Fruit fly (Drosophila melanogaster): ENCODE measurements around the gene CAH16.
A peak's percentile ranks its signal among the peaks of the same experiment; 100 is the strongest.

CAH16 gene

DNA sequence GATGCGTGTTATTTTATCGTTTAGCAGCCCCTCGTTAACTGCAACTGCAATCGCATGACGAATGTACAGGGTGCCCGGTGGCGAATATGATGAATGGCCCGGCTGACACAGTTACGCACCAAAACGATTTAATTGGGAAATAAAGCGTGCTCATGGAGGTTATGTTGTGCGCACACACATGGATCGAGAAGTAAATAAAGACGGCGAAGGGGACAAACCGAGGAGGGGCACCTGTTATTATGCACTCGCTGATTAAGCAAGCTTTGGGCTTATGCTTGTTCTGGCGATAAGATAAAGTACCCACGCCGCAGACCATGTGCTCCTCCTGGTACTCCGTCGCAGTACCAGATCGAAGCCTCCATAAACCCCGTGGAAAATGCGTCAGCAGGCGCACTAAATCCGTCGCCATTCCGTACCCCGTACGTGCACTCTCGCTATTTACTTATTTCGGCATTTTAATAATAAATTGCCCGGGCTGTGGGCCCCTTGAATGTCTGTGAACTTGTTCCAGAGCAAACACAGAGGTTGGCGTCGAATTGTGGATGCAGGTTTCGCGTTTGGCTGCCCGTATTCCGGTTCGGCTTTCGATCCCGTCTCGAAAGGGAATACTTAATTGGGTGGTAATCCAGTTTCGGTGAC, 34.9 kb upstream of the CAH16 start:
- no peak for TF ChIP-seq CG17801 (GFP tag; optimal IDR thresholded peaks at IDR 0.05; ENCODE audit: partially characterized antibody)

DNA sequence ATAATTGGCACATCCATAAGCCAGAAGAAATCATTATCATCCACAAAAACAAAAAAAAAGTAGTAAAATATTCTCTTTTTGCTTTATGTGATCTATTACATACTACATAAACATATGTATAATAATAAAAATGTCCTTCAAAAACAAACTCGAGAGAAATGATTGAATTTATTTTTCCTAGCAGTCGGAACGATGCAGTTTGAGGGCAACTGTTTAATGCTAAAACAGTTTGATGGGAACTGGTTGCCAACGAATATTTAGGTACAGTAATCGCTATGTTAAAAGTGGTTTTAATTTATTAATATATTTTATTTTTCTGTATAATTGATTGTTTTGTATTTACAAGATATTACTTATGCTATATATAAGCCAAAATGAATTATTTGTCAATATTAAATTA, 28.9 kb upstream of the CAH16 start:
- no peak for TF ChIP-seq CG17801 (GFP tag; optimal IDR thresholded peaks at IDR 0.05; ENCODE audit: partially characterized antibody)

DNA sequence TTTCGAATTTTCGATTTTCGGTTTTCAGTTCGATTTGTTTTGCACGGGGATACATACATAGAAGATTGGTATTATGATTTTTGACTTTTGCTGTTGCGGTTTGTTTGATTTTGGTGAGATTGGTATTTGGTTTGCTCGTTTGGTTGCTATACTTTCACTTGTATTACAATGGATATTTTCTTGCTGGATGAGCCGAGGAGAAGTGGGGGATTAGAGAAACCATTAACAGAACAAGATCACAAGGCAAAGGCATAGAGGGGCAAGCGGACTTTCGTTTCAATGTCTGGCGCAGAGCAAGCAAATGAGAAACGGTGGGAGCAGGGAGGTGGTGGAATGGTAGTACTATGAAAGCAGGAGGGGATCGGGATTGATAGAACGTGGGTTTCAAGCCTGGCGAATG, 27.8 kb upstream of the CAH16 start, which contains the start of gene CG15563:
Gene CG15563, minus strand, starts transcription at position 101 of the 400 bp plus-strand sequence.
- no peak for TF ChIP-seq CG17801 (GFP tag; optimal IDR thresholded peaks at IDR 0.05; ENCODE audit: partially characterized antibody)

DNA sequence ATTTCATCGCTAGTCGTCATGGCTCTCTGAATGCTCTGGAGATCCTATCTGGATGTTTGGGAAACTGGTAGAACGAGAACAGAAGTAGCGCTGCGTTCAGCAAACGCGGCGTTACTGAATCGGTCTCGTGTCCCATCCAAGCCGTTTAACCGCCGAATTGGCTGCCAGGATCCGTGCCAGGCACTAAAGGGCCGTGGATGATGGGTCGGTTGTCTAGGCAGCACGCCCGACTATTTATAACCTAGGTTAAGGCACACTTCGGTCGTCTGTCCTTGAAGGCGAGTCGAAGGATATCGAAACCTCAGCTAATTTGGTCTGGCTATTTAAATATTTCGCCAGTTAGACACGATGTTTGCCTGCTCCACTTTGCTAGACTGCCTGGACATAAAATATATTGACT, 24.8 kb upstream of the CAH16 start, which contains the start of gene CG15564:
Gene CG15564, minus strand, starts transcription at position 101 of the 400 bp plus-strand sequence.
- TF ChIP-seq CG17801 (GFP tag; optimal IDR thresholded peaks at IDR 0.05; ENCODE audit: partially characterized antibody): no peak

DNA sequence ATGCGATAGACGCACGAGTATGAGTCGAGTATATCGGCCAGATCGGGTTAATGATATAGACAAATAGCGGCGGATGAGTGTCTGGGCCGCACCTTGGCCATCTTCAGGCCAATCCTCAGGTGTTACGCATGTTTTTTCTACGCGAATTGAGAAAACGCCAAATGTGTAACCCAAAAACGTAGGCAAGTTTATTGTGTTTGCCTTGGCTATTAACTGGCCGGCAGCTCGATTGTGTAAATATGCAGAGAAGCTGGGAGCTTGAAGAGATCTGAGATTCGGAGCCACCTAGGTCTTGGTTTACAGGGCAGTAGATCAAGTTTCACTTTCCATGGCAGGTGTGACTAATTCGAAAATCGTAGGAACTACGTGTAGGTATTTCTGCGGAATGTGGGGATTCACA, 20.0 kb upstream of the CAH16 start:
- no peak for TF ChIP-seq CG17801 (GFP tag; optimal IDR thresholded peaks at IDR 0.05; ENCODE audit: partially characterized antibody)

DNA sequence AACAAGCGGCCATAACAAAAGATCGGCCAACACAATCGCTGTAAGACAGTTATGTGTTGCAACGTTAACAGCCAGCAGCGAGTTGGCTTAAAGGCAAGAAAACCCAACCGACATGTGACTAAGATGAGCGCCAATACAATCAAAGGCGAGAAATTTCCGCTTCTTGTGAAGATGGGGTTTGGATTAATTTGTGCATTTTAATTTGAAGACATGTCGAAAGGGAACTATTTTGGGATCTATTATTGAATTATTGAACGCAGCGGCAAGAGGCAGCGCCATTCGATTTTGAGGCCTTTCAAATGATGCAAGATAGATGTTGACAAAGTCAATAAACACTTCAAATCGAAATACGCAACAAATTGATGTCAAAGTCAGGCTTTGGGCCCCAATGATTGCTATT, 18.9 kb upstream of the CAH16 start:
- no peak for TF ChIP-seq CG17801 (GFP tag; optimal IDR thresholded peaks at IDR 0.05; ENCODE audit: partially characterized antibody)

DNA sequence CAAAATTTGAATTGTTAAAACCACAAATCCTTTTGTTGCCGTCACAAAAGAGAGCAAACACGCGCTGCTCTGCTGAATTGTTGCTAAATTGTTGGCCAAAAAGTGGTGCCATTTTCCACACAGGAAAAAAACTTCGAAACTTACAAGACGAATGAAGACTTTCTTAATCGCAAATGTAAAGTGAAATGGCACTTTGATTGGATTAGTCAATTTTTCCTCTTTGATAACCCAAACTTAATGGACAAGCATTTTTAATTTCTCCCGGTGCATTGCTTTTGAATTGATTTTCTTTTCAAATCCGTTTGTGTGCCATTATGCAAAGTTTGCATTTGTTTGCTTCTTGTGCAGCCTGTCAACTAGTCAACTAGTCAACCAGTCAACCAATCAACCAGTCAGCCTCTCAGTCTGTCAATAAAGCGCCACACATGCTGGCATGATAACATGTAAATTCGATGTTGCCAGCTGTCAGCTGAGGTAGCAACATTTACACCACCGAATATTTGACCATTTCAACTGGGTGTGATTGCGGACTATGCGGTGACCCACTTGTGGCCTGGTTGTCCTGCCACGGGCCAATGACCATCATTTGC, 16.9 kb upstream of the CAH16 start:
- no peak for TF ChIP-seq CG17801 (GFP tag; optimal IDR thresholded peaks at IDR 0.05; ENCODE audit: partially characterized antibody)

DNA sequence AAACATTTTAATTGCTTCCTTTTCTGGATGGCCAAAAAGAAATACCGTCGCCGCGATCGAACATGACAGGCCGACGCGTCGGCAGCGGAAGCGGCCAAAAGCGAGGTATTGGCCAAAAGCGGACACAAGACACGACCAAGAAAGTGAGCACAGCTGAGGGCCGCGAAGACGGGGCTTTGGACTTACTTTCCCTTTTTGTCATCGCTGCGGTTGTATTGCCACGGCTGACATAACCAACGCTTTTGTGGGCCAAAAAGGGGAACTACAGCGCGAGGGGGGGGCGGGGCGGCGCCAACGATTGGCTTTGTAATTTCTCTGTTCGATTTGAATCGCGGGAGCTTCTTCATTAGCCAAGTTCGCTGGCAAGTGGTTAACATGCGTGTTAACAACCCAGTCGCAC, 14.3 kb upstream of the CAH16 start:
- no peak for TF ChIP-seq CG17801 (GFP tag; optimal IDR thresholded peaks at IDR 0.05; ENCODE audit: partially characterized antibody)

DNA sequence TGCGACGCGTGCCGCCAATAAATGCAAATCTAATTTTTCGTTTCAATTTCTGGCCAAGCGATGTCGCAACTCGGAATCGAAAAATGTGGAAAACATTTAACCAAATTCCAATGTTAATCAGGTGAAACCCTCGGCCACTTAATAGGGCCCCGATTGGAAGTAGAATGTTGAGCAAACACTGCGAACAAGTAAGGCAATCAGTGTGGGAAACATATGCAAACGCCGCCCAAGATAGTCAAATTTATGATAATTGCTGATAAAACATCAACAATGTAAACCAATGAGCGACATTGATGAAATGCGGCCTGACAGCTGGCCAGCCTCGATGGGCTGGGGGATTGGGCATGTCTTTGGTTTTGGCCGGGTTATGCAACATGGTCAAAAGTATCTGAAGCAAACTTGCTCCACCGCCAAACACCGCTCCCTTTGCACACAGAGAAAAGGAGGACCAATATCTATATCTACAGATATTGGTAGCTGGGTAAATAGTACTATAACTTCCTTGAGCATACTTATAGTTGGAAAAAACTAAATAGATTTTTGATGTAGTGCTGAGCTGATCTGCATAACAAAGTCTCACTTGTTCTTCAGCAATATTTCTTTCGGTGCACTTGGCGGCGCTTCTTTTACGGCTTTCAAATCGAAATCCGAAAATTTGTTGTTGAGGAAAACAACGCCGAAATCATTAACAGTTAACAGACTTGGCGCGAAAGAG, 12.6 kb upstream of the CAH16 start:
- TF ChIP-seq CG17801 (GFP tag; optimal IDR thresholded peaks at IDR 0.05; ENCODE audit: partially characterized antibody): no peak

DNA sequence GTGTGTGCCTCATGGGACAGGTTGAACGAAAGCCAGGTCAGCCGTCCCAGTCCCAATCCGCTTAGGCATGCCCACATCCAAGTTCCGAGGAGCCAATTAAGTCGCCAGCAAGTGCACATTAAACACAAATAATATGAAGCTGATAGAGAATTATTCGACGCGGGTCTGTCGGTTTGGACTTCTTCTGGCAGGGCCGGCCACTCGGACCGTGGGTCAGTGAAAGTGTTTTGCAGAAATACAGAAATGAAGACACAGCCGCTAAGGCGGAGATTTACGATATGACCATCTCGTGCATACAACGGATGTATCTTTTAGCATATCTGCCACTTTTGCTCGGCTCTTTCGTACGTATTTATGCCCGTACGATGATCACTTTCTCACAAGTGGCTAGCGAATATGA, 11.8 kb upstream of the CAH16 start:
- no peak for TF ChIP-seq CG17801 (GFP tag; optimal IDR thresholded peaks at IDR 0.05; ENCODE audit: partially characterized antibody)

DNA sequence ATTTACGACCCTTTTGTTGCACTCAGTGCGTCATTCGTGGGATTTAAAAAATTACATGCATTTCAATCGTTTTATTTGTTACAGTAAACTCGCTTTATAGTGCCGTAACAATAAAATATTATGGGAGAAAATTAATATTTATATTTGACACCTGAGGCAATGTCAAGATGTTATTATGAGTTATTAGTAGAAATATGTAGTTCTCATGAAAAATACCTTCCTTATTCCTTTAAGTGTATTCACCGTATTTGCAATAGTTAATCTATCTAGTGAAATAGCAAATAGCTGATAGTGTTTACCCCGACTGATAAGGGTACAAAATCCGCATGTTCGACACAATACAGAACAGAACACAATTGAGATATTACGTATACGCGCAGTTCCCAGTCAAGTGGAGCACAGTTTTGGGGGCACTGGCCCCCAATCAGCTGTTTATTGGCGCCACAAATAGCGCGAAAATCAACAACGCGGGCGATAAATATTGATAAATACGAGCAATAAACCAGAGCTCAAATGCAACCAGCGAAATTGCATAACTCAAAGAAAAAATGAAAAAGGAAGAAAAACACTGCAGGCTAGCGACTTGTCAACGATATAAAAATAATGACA, 9.5 kb upstream of the CAH16 start:
- TF ChIP-seq CG17801 (GFP tag; optimal IDR thresholded peaks at IDR 0.05; ENCODE audit: partially characterized antibody): no peak

DNA sequence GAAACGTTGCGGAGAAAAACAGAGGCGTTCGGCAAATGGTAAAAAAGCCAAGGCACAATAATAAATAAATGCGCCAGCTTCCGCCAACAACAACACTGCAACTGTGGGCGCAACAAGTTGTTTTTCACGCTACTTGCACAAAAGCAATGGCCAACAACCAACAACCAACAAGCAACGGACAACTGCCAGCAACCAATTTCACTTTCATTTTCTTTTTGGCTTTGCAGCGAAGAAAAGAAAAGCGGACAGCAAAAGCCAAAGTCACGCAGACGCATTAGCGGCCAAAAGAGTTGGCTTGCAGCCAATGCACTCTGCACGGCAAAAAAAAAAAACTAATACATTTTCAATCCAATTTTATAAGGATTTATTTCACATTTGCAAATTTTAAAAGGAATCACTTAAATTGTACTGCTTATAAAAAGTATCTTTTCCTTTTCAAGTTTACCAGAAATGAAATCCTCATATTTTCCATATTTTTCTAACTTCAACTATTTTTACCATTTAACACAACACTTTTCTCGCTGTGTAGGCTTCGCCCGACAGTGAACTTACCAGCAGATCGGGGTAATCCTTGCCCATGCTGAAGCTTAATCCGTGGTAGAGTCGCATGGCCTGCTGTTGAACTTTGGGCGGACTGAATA, 8.8 kb upstream of the CAH16 start:
- TF ChIP-seq CG17801 (GFP tag; optimal IDR thresholded peaks at IDR 0.05; ENCODE audit: partially characterized antibody): no peak

DNA sequence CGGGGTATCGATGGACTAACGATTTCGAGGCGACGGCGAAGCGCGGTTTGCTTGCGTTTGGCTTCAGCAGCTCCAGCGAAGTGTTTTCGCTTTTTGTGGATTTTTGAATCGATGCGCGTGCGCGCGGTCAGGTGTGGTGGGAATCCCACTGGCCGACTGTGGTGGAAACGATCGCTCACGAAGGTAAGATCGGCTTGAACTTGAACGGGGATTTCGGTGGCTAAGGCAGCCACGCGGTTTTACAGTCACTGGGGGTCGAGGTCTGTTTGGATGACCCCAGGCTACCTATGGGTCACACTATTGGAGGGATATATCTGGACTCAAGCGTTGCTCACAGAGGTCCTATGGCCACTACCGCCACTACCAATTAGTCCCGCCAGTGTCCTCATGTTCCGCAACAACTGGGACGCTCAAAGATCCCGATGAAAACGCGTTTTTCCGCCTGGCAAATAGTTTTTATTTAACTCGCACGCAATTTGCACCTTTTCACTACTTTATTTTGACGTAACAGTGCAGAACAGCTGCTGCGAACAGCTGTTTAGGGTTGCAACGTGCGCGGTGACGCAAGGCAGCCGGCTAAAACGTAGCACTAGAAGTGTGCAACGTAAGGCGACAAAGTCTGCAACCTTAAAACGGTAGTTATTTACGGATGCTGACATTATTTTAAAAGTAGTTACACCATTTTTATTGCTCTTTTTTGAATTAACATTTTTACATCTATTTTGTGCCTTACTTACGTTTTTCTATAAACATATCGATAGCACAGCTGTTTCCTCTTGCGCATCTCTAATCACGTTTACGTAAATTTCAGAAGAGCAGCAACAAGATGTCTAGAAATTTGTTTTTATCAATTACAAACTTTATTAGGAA, 7.7 kb upstream of the CAH16 start, which contains the start of the genes qless and mRpL32:
Gene qless, minus strand, starts transcription at position 516 of the 870 bp plus-strand sequence.
Gene mRpL32, plus strand, starts transcription at position 780 of the 870 bp plus-strand sequence.
- TF ChIP-seq CG17801 (GFP tag; optimal IDR thresholded peaks at IDR 0.05; ENCODE audit: partially characterized antibody): peak; percentile 51

DNA sequence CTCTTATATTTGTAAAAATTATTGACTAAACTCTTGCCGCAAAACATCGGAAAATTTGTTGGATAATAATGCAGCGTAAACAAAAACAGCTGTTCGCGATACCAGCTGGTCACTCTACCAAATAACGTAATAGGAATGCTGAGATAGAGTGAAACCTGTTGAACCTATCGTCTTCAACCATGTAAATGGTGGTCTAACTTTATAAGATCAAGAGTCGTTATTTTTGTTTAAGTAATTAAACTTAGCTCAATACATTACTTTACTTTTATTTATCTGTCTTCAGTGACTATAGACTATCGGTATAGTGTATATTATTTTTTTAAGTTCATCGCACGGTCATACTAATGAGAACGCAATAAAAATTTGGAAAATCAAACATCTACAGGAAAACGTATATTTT, 5.2 kb upstream of the CAH16 start, which contains the start of the genes CG1750 and spn-F:
Gene CG1750, minus strand, starts transcription at position 93 of the 400 bp plus-strand sequence.
Gene spn-F, plus strand, starts transcription at position 320 of the 400 bp plus-strand sequence.
- peak; percentile 54 for TF ChIP-seq CG17801 (GFP tag; optimal IDR thresholded peaks at IDR 0.05; ENCODE audit: partially characterized antibody)
